Fruit fly (Drosophila melanogaster) whole organism, embryonic: ENCODE measurements around the gene dpr9.

Source experiments
- ATbp ChIP-seq: fragments of 200-800 bp; sonication (Bioruptor generic); optimal IDR thresholded peaks from 2 replicates; lab custom pipeline; 2017; ENCODE audit warnings: missing biosample characterization, mild to moderate bottlenecking, missing genetic modification characterization, missing genetic modification reagents
- Asciz ChIP-seq: fragments of 200-800 bp; sonication (Bioruptor generic); optimal IDR thresholded peaks from 2 replicates; lab custom pipeline; 2017; ENCODE audit warnings: missing biosample characterization, mild to moderate bottlenecking, missing genetic modification characterization, missing genetic modification reagents
- Bgb ChIP-seq: fragments of 200-800 bp; sonication (Bioruptor generic); IDR thresholded peaks from 2 replicates; pipeline ENCODE4 v1.3.6; 2022; ENCODE audit warnings: missing biosample characterization, missing genetic modification characterization; ENCODE audit not compliant: partially characterized antibody
- Blimp-1 ChIP-seq: fragments of 200-800 bp; sonication (Bioruptor generic); optimal IDR thresholded peaks from 3 replicates; lab custom pipeline; 2018; ENCODE audit warnings: missing biosample characterization, missing genetic modification characterization, mild to moderate bottlenecking, moderate library complexity, missing genetic modification reagents
- CG10209 ChIP-seq: fragments of 200-800 bp; sonication (Bioruptor generic); optimal IDR thresholded peaks from 3 replicates; lab custom pipeline; 2017; ENCODE audit warnings: missing biosample characterization, mild to moderate bottlenecking, missing genetic modification characterization, missing genetic modification reagents
- CG10321 ChIP-seq: fragments of 200-800 bp; sonication (Bioruptor generic); IDR thresholded peaks from 2 replicates; pipeline ENCODE4 v1.3.6; 2022; ENCODE audit warnings: missing biosample characterization, missing genetic modification characterization
- CG11695 ChIP-seq: fragments of 200-800 bp; sonication (Bioruptor generic); IDR thresholded peaks from 3 replicates; pipeline ENCODE4 v1.3.6; 2022; ENCODE audit warnings: missing biosample characterization, missing genetic modification characterization
- CG13296 ChIP-seq: fragments of 200-800 bp; sonication (Bioruptor generic); optimal IDR thresholded peaks from 3 replicates; lab custom pipeline; 2018; ENCODE audit warnings: missing biosample characterization, mild to moderate bottlenecking, missing genetic modification characterization
- CG14860 ChIP-seq: fragments of 200-800 bp; sonication (Bioruptor generic); IDR thresholded peaks from 3 replicates; pipeline ENCODE4 v1.3.6; 2022; ENCODE audit warnings: missing biosample characterization, missing genetic modification characterization; ENCODE audit not compliant: partially characterized antibody
- CG15514 ChIP-seq: fragments of 200-800 bp; sonication (Bioruptor generic); optimal IDR thresholded peaks from 3 replicates; lab custom pipeline; 2017; ENCODE audit warnings: missing biosample characterization, missing genetic modification characterization, mild to moderate bottlenecking, moderate library complexity, missing genetic modification reagents
- CG17328 ChIP-seq: fragments of 200-800 bp; sonication (Bioruptor generic); IDR thresholded peaks from 2 replicates; pipeline ENCODE4 v1.3.6; 2022; ENCODE audit warnings: missing biosample characterization, missing genetic modification characterization
- CG2199 ChIP-seq: fragments of 200-800 bp; sonication (Bioruptor generic); IDR thresholded peaks from 3 replicates; pipeline ENCODE4 v1.3.6; 2022; ENCODE audit warnings: missing biosample characterization, missing genetic modification characterization
- CG2678 ChIP-seq: fragments of 200-800 bp; sonication (Bioruptor generic); optimal IDR thresholded peaks from 3 replicates; lab custom pipeline; 2019; ENCODE audit warnings: missing biosample characterization, mild to moderate bottlenecking, missing genetic modification characterization, moderate library complexity
- CG31365 ChIP-seq: fragments of 200-800 bp; sonication (Bioruptor generic); optimal IDR thresholded peaks from 2 replicates; lab custom pipeline; 2018; ENCODE audit warnings: missing biosample characterization, mild to moderate bottlenecking, missing genetic modification characterization
- CG33557 ChIP-seq: fragments of 200-800 bp; sonication (Bioruptor generic); optimal IDR thresholded peaks from 2 replicates; lab custom pipeline; 2019; ENCODE audit warnings: missing biosample characterization, mild to moderate bottlenecking, missing genetic modification characterization, moderate library complexity
- CG3407 ChIP-seq: fragments of 200-800 bp; sonication (Bioruptor generic); optimal IDR thresholded peaks from 2 replicates; lab custom pipeline; 2018; ENCODE audit warnings: missing biosample characterization, mild to moderate bottlenecking, missing genetic modification characterization
- CG34224 ChIP-seq: fragments of 200-800 bp; sonication (Bioruptor generic); IDR thresholded peaks from 3 replicates; pipeline ENCODE4 v1.3.6; 2022; ENCODE audit warnings: missing biosample characterization, missing genetic modification characterization; ENCODE audit not compliant: partially characterized antibody
- CG4360 ChIP-seq: fragments of 200-800 bp; sonication (Bioruptor generic); IDR thresholded peaks from 2 replicates; pipeline ENCODE4 v1.3.6; 2022; ENCODE audit warnings: missing biosample characterization, missing genetic modification characterization
- CG43689 ChIP-seq: fragments of 200-800 bp; sonication (Bioruptor generic); IDR thresholded peaks from 2 replicates; pipeline ENCODE4 v1.3.6; 2022; ENCODE audit warnings: missing biosample characterization, missing genetic modification characterization
- CG4707 ChIP-seq: fragments of 200-800 bp; sonication (Bioruptor generic); optimal IDR thresholded peaks from 2 replicates; lab custom pipeline; 2018; ENCODE audit warnings: missing biosample characterization, mild to moderate bottlenecking, missing genetic modification characterization, moderate library complexity
- CG6254 ChIP-seq: fragments of 200-800 bp; sonication (Bioruptor generic); optimal IDR thresholded peaks from 3 replicates; lab custom pipeline; 2017; ENCODE audit warnings: mild to moderate bottlenecking, missing biosample characterization, missing genetic modification reagents, missing genetic modification characterization
- CG6765 ChIP-seq: fragments of 200-800 bp; sonication (Bioruptor generic); optimal IDR thresholded peaks from 3 replicates; lab custom pipeline; 2017; ENCODE audit warnings: missing biosample characterization, mild to moderate bottlenecking, missing genetic modification characterization
- CG6813 ChIP-seq: fragments of 200-800 bp; sonication (Bioruptor generic); optimal IDR thresholded peaks from 2 replicates; lab custom pipeline; 2017; ENCODE audit warnings: missing biosample characterization, missing genetic modification characterization, mild to moderate bottlenecking, moderate library complexity, missing genetic modification reagents
- CG7357 ChIP-seq: fragments of 200-800 bp; sonication (Bioruptor generic); IDR thresholded peaks from 3 replicates; pipeline ENCODE4 v1.3.6; 2022; ENCODE audit warnings: missing biosample characterization, missing genetic modification characterization
- CG7745 ChIP-seq: fragments of 200-800 bp; sonication (Bioruptor generic); optimal IDR thresholded peaks from 2 replicates; lab custom pipeline; 2018; ENCODE audit warnings: missing biosample characterization, mild to moderate bottlenecking, missing genetic modification characterization, moderate library complexity
- D19B ChIP-seq: fragments of 200-800 bp; sonication (Bioruptor generic); optimal IDR thresholded peaks from 2 replicates; lab custom pipeline; 2017; ENCODE audit warnings: missing biosample characterization, mild to moderate bottlenecking, missing genetic modification characterization
- GATAe ChIP-seq: fragments of 200-800 bp; sonication (Bioruptor generic); conservative IDR thresholded peaks from 2 replicates; pipeline ENCODE4 v1.3.6; 2022; ENCODE audit warnings: missing biosample characterization, missing genetic modification characterization
- Hmr ChIP-seq: fragments of 200-800 bp; sonication (Bioruptor generic); optimal IDR thresholded peaks from 3 replicates; lab custom pipeline; 2017; ENCODE audit warnings: mild to moderate bottlenecking, missing biosample characterization, missing genetic modification reagents, missing genetic modification characterization
- NFAT ChIP-seq: fragments of 200-800 bp; sonication (Bioruptor generic); IDR thresholded peaks from 2 replicates; pipeline ENCODE4 v1.3.6; 2022; ENCODE audit warnings: missing biosample characterization, missing genetic modification characterization
- NK7.1 ChIP-seq: fragments of 200-800 bp; sonication (Bioruptor generic); optimal IDR thresholded peaks from 3 replicates; lab custom pipeline; 2016; ENCODE audit warnings: missing biosample characterization, missing genetic modification characterization
- Nf-YA ChIP-seq: fragments of 200-800 bp; sonication (Bioruptor generic); IDR thresholded peaks from 2 replicates; pipeline ENCODE4 v1.3.6; 2022; ENCODE audit warnings: missing biosample characterization, missing genetic modification characterization
- PHDP ChIP-seq: fragments of 200-800 bp; sonication (Bioruptor generic); optimal IDR thresholded peaks from 3 replicates; lab custom pipeline; 2018; ENCODE audit warnings: missing biosample characterization, mild to moderate bottlenecking, missing genetic modification characterization, moderate library complexity
- Pdp1 ChIP-seq, 2 experiments: fragments of 200-800 bp; sonication (Bioruptor generic); optimal IDR thresholded peaks; 3 replicates each; lab custom pipeline; 2016; ENCODE audit warnings: missing biosample characterization in 2 of 2, missing genetic modification characterization in 2 of 2, mild to moderate bottlenecking in 1 of 2, moderate library complexity in 1 of 2
- TFAM ChIP-seq: fragments of 200-800 bp; sonication (Bioruptor generic); optimal IDR thresholded peaks from 2 replicates; lab custom pipeline; 2017; ENCODE audit warnings: missing biosample characterization, missing genetic modification characterization, inconsistent platforms
- Vsx1 ChIP-seq: fragments of 200-800 bp; sonication (Bioruptor generic); optimal IDR thresholded peaks from 2 replicates; lab custom pipeline; 2017; ENCODE audit warnings: missing biosample characterization, mild to moderate bottlenecking, missing genetic modification characterization, missing genetic modification reagents
- bbx ChIP-seq: fragments of 200-800 bp; sonication (Bioruptor generic); IDR thresholded peaks from 2 replicates; pipeline ENCODE4 v1.3.6; 2022; ENCODE audit warnings: missing biosample characterization, missing genetic modification characterization; ENCODE audit not compliant: partially characterized antibody
- bigmax ChIP-seq: fragments of 200-800 bp; sonication (Bioruptor generic); optimal IDR thresholded peaks from 2 replicates; lab custom pipeline; 2018; ENCODE audit warnings: missing biosample characterization, mild to moderate bottlenecking, missing genetic modification characterization
- disco-r ChIP-seq: fragments of 200-800 bp; sonication (Bioruptor generic); optimal IDR thresholded peaks from 2 replicates; lab custom pipeline; 2016; ENCODE audit warnings: missing biosample characterization, missing genetic modification characterization
- dmrt11E ChIP-seq: fragments of 200-800 bp; sonication (Bioruptor generic); optimal IDR thresholded peaks from 3 replicates; lab custom pipeline; 2018; ENCODE audit warnings: missing biosample characterization, mild to moderate bottlenecking, missing genetic modification characterization, moderate library complexity
- exex ChIP-seq: fragments of 200-800 bp; sonication (Bioruptor generic); optimal IDR thresholded peaks from 4 replicates; lab custom pipeline; 2018; ENCODE audit warnings: missing biosample characterization, mild to moderate bottlenecking, missing genetic modification characterization, moderate library complexity
- eyg ChIP-seq: fragments of 200-800 bp; sonication (Bioruptor generic); optimal IDR thresholded peaks from 3 replicates; lab custom pipeline; 2016; ENCODE audit warnings: missing biosample characterization, missing genetic modification characterization
- gro ChIP-seq: fragments of 200-800 bp; sonication (Bioruptor generic); optimal IDR thresholded peaks from 2 replicates; lab custom pipeline; 2016; ENCODE audit warnings: missing biosample characterization, missing genetic modification characterization
- hbn ChIP-seq: fragments of 200-800 bp; sonication (Bioruptor generic); IDR thresholded peaks from 2 replicates; pipeline ENCODE4 v1.3.6; 2022; ENCODE audit warnings: missing biosample characterization, missing genetic modification characterization; ENCODE audit not compliant: partially characterized antibody
- hth ChIP-seq: fragments of >200 bp; optimal IDR thresholded peaks from 2 replicates; lab custom pipeline; 2017; ENCODE audit warnings: inconsistent platforms
- odd ChIP-seq: fragments of 200-800 bp; sonication (Bioruptor generic); optimal IDR thresholded peaks from 2 replicates; lab custom pipeline; 2017; ENCODE audit warnings: missing biosample characterization, mild to moderate bottlenecking, missing genetic modification characterization
- pho ChIP-seq: fragments of 200-800 bp; sonication (Bioruptor generic); optimal IDR thresholded peaks from 2 replicates; lab custom pipeline; 2016; ENCODE audit warnings: missing biosample characterization, missing genetic modification characterization
- pnt ChIP-seq: fragments of 200-800 bp; sonication (Bioruptor generic); optimal IDR thresholded peaks from 3 replicates; lab custom pipeline; 2016; ENCODE audit warnings: missing biosample characterization, missing genetic modification characterization
- psq ChIP-seq: fragments of 200-800 bp; sonication (Bioruptor generic); optimal IDR thresholded peaks from 2 replicates; lab custom pipeline; 2017; ENCODE audit warnings: missing biosample characterization, missing genetic modification characterization
- sim ChIP-seq: fragments of 200-800 bp; sonication (Bioruptor generic); IDR thresholded peaks from 2 replicates; pipeline ENCODE4 v1.3.6; 2022; ENCODE audit warnings: missing biosample characterization, missing genetic modification characterization
- sug ChIP-seq: fragments of 200-800 bp; optimal IDR thresholded peaks from 2 replicates; lab custom pipeline; 2019; ENCODE audit warnings: missing biosample characterization, mild to moderate bottlenecking, missing genetic modification characterization, moderate library complexity

The dpr9 gene

DNA sequence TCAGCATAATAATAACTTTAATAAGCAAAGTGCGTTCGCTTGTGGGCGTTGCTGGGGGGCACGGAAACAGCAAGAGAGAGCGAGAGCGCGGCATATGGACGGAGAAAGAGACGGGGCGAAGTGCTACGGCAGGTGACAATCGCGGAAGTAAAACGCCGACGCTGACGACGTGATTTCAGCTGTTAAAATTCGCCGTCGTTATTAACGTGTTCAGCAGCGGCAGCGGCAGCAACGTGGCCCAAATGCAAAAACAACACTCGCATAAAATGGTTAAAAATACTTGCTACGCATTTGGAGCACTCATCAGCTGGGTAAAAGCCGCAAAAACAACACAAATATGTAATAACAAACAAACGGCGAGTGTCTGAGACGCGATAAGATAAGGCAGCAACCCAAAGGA lies 15.8 kb upstream of the dpr9 start (continued):
- TF ChIP-seq Blimp-1 (peak; percentile 8), CG34224 (GFP tag; lab: Robert Waterston, UW) (no peak), Bgb (GFP tag; lab: Robert Waterston, UW) (no peak), sug (peak; percentile 94), exex (tag; lab: Kevin White, UChicago) (peak; percentile 58), CG14860 (GFP tag; lab: Robert Waterston, UW) (no peak), CG11695 (no peak), psq (GFP tag; lab: Kevin White, UChicago) (no peak), PHDP (peak; percentile 36), hth (no peak), CG4707 (GFP tag; lab: Kevin White, UChicago) (peak; percentile 6), dmrt11E (tag; lab: Kevin White, UChicago) (peak; percentile 9), CG10321 (no peak), NFAT (GFP tag; lab: Robert Waterston, UW) (no peak), CG6254 (GFP tag; lab: Kevin White, UChicago) (no peak), pho (GFP tag; lab: Kevin White, UChicago) (no peak), sim (GFP tag; lab: Robert Waterston, UW) (0 out of 2 replicates have a peak, but pooled peaks have one; percentile 35), CG2199 (GFP tag; lab: Robert Waterston, UW) (no peak), pnt (GFP tag; lab: Kevin White, UChicago) (no peak), CG43689 (no peak), ATbp (GFP tag; lab: Kevin White, UChicago) (peak; percentile 59), CG3407 (GFP tag; lab: Kevin White, UChicago) (peak; percentile 60), Hmr (GFP tag; lab: Kevin White, UChicago) (peak; percentile 29), D19B (no peak), eyg (GFP tag; lab: Kevin White, UChicago) (no peak), CG31365 (no peak), CG2678 (peak; percentile 29), CG33557 (GFP tag; lab: Kevin White, UChicago) (no peak), hbn (GFP tag; lab: Robert Waterston, UW) (no peak), CG6813 (GFP tag; lab: Kevin White, UChicago) (peak; percentile 67), disco-r (GFP tag; lab: Kevin White, UChicago) (no peak), GATAe (GFP tag; lab: Robert Waterston, UW) (peak; percentile 24; the same call in 1 of the 2 replicates), CG7357 (GFP tag; lab: Robert Waterston, UW) (no peak), odd (GFP tag; lab: Kevin White, UChicago) (peak; percentile 35), CG6765 (peak; percentile 12), CG17328 (GFP tag; lab: Robert Waterston, UW) (no peak), NK7.1 (GFP tag; lab: Kevin White, UChicago) (no peak), Pdp1 (GFP tag; optimal IDR thresholded peaks at IDR 0.05; lab: Kevin White, UChicago) (peak in 1 of 2 experiments; percentile 4), CG7745 (tag; lab: Kevin White, UChicago) (peak; percentile 20), bbx (GFP tag; lab: Robert Waterston, UW) (0 out of 2 replicates have a peak, but pooled peaks have one; percentile 21), CG13296 (GFP tag; lab: Kevin White, UChicago) (peak; percentile 58), CG15514 (GFP tag; lab: Kevin White, UChicago) (peak; percentile 45), CG10209 (GFP tag; lab: Kevin White, UChicago) (peak; percentile 33), Asciz (GFP tag; lab: Kevin White, UChicago) (peak; percentile 49), Nf-YA (GFP tag; lab: Robert Waterston, UW) (no peak), Vsx1 (GFP tag; lab: Kevin White, UChicago) (peak; percentile 52), bigmax (GFP tag; lab: Kevin White, UChicago) (peak; percentile 15), CG4360 (0 out of 2 replicates have a peak, but pooled peaks have one; percentile 12), TFAM (GFP tag; lab: Kevin White, UChicago) (no peak), gro (GFP tag; lab: Kevin White, UChicago) (peak; percentile 38)
